Worm (Caenorhabditis elegans) whole organism, L2 larva: ENCODE measurements around the gene str-116.

Experiments used
- ZK546.5 ChIP-seq: sonication (generic microtip); optimal IDR thresholded peaks from 2 replicates; lab custom pipeline; 2017; ENCODE audit warnings: missing biosample characterization, missing genetic modification characterization
- ama-1 ChIP-seq: fragments of 150-350 bp; optimal IDR thresholded peaks from 2 replicates; lab custom pipeline; 2018; ENCODE audit warnings: inconsistent platforms
- blmp-1 ChIP-seq: sonication (generic microtip); optimal IDR thresholded peaks from 2 replicates; lab custom pipeline; 2017; ENCODE audit warnings: missing genetic modification characterization, mild to moderate bottlenecking, missing compliant biosample characterization, antibody characterized with exemption, moderate library complexity; ENCODE audit not compliant: insufficient read depth
- egl-27 ChIP-seq: sonication (generic microtip); optimal IDR thresholded peaks from 3 replicates; lab custom pipeline; 2017; ENCODE audit warnings: missing biosample characterization, missing genetic modification reagents, missing genetic modification characterization
- elt-1 ChIP-seq: fragments of 150-350 bp; optimal IDR thresholded peaks from 2 replicates; lab custom pipeline; 2014; ENCODE audit warnings: missing biosample characterization, missing genetic modification characterization
- fos-1 ChIP-seq: fragments of 150-350 bp; optimal IDR thresholded peaks from 2 replicates; lab custom pipeline; 2014; ENCODE audit warnings: missing biosample characterization, missing genetic modification characterization
- lin-39 ChIP-seq: fragments of 150-350 bp; optimal IDR thresholded peaks from 2 replicates; lab custom pipeline; 2014; ENCODE audit warnings: missing biosample characterization, missing genetic modification reagents, missing genetic modification characterization
- nhr-10 ChIP-seq: sonication (generic microtip); optimal IDR thresholded peaks from 2 replicates; lab custom pipeline; 2017; ENCODE audit warnings: missing biosample characterization, missing genetic modification characterization
- nhr-6 ChIP-seq: fragments of 150-350 bp; optimal IDR thresholded peaks from 2 replicates; lab custom pipeline; 2014; ENCODE audit warnings: missing biosample characterization, missing genetic modification characterization
- snpc-4 ChIP-seq: fragments of 150-350 bp; optimal IDR thresholded peaks from 2 replicates; lab custom pipeline; 2014; ENCODE audit warnings: missing biosample characterization, missing genetic modification characterization
- unc-39 ChIP-seq: fragments of 150-350 bp; optimal IDR thresholded peaks from 2 replicates; lab custom pipeline; 2014; ENCODE audit warnings: missing biosample characterization, missing genetic modification characterization

DNA sequence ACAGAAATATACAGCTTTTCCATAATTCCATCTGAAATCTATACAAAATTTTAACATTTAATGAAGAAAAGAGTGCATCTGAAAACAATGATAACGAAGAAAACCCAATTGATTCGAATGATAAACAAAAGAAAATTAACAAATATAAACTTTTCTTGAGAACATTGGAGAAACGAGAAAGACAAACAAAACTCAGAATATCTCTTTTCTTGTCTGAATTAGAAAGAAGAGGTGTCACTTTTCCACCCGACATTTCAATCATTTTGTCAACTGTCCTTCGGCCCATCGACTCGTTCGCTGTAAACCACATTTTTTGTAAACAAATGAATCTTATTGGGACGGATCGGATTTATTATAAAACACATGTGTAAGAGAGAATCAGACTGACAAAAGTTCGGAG, 40.8 kb upstream of the str-116 start, which contains the start of gene bgal-1:
- TF ChIP-seq elt-1 (tag; lab: Kevin White, UChicago) (no peak), unc-39 (tag; lab: Kevin White, UChicago) (no peak), snpc-4 (tag; lab: Kevin White, UChicago) (no peak), ZK546.5 (tag; lab: Kevin White, UChicago) (no peak), fos-1 (tag; lab: Kevin White, UChicago) (no peak), blmp-1 (tag; lab: Kevin White, UChicago) (peak; percentile 13), egl-27 (tag; lab: Kevin White, UChicago) (no peak), nhr-10 (tag; lab: Kevin White, UChicago) (no peak), nhr-6 (tag; lab: Kevin White, UChicago) (no peak), ama-1 (lab: Kevin White, UChicago) (peak; percentile 65), lin-39 (tag; lab: Kevin White, UChicago) (no peak)
